Worm (Caenorhabditis elegans) whole organism, L2 larva: ENCODE results near the gene let-60.

Experiments used
- ZK546.5 ChIP-seq: sonication (generic microtip); optimal IDR thresholded peaks from 2 replicates; lab custom pipeline; 2017; ENCODE audit warnings: missing biosample characterization, missing genetic modification characterization
- aly-2 ChIP-seq: fragments of 150-350 bp; optimal IDR thresholded peaks from 2 replicates; lab custom pipeline; 2014; ENCODE audit warnings: missing biosample characterization, missing genetic modification characterization
- fos-1 ChIP-seq: fragments of 150-350 bp; optimal IDR thresholded peaks from 2 replicates; lab custom pipeline; 2014; ENCODE audit warnings: missing biosample characterization, missing genetic modification characterization
- skn-1 ChIP-seq: sonication (generic microtip); optimal IDR thresholded peaks from 2 replicates; lab custom pipeline; 2017; ENCODE audit warnings: missing biosample characterization, missing genetic modification characterization
- sma-9 ChIP-seq, 2 experiments: fragments of 150-350 bp in 1 of 2; sonication (generic microtip) in 1 of 2; optimal IDR thresholded peaks; 2 replicates each; lab custom pipeline; 2014 to 2016; ENCODE audit warnings: missing genetic modification characterization in 2 of 2, mild to moderate bottlenecking in 1 of 2, missing biosample characterization in 1 of 2, missing compliant biosample characterization in 1 of 2, missing genetic modification reagents in 1 of 2, moderate library complexity in 1 of 2
- zag-1 ChIP-seq: fragments of 150-350 bp; optimal IDR thresholded peaks from 2 replicates; lab custom pipeline; 2014; ENCODE audit warnings: missing biosample characterization, missing genetic modification characterization
- ztf-11 ChIP-seq: sonication (generic microtip); optimal IDR thresholded peaks from 2 replicates; lab custom pipeline; 2017; ENCODE audit warnings: missing biosample characterization, missing genetic modification characterization

- no peak for TF ChIP-seq skn-1 (tag; lab: Kevin White, UChicago)
- no peak for TF ChIP-seq zag-1 (tag; lab: Kevin White, UChicago)
- no peak for TF ChIP-seq sma-9 (GFP tag; optimal IDR thresholded peaks at IDR 0.05; lab: Kevin White, UChicago)
- no peak for TF ChIP-seq sma-9 (tag; optimal IDR thresholded peaks at IDR 0.05; lab: Kevin White, UChicago)
- TF ChIP-seq ztf-11 (tag; lab: Kevin White, UChicago): no peak
- no peak for TF ChIP-seq ZK546.5 (tag; lab: Kevin White, UChicago)
- TF ChIP-seq fos-1: no peak
- TF ChIP-seq aly-2: no peak
Observed at ce11 chrIV:11735025-11735424, 44.1 kb upstream of the let-60 start, which contains the start of gene K01A6.6.
